Worm (Caenorhabditis elegans): ENCODE results near the gene tbc-6.
A peak's percentile ranks its signal among the peaks of the same experiment; 100 is the strongest.

Gene tbc-6

DNA sequence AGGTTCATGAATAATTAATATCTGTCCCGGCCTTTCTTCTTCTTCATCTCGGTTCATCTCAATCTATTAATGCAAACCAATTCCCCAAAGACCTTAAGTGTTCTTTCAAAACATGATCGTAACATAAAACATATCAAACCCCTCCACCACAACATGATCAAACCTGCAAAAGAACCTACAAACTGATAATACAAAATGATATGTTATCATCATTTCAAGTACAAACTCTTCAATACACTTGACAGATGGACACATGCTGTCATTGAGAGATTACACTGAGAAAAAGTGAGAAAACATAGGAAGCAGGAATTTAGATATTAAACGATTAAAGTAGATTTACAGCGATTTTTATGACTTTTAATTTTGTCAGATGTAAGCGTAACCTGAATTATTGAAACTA, 23.4 kb upstream of the tbc-6 start:
- TF ChIP-seq F16B12.6 (tag; optimal IDR thresholded peaks at IDR 0.05), result no peak
- no peak for TF ChIP-seq efl-3 (GFP tag; optimal IDR thresholded peaks at IDR 0.05)
- TF ChIP-seq mab-9 (GFP tag; IDR thresholded peaks at IDR 0.05), result no peak
- no peak for TF ChIP-seq lir-3 (tag; optimal IDR thresholded peaks at IDR 0.05; ENCODE audit: poor library complexity)
- peak; percentile 43 for TF ChIP-seq nhr-85 (tag)
- no peak for TF ChIP-seq rnt-1 (tag; optimal IDR thresholded peaks at IDR 0.05)
- no peak for TF ChIP-seq egl-13 (tag; optimal IDR thresholded peaks at IDR 0.05)
- TF ChIP-seq fkh-4 (tag; optimal IDR thresholded peaks at IDR 0.05; ENCODE audit: borderline replicate concordance), result no peak
- no peak for TF ChIP-seq unc-62 (GFP tag; optimal IDR thresholded peaks at IDR 0.05)
- no peak for TF ChIP-seq lin-39 (tag; optimal IDR thresholded peaks at IDR 0.05)
- TF ChIP-seq swsn-7 (tag; optimal IDR thresholded peaks at IDR 0.05), result no peak
- no peak for TF ChIP-seq pax-3 (tag; optimal IDR thresholded peaks at IDR 0.05)
- TF ChIP-seq ceh-63 (GFP tag; optimal IDR thresholded peaks at IDR 0.05), result no peak
- no peak for TF ChIP-seq fkh-10 (GFP tag; optimal IDR thresholded peaks at IDR 0.05)
- TF ChIP-seq lin-13 (GFP tag; optimal IDR thresholded peaks at IDR 0.05), result no peak
- no peak for TF ChIP-seq irx-1 (tag; optimal IDR thresholded peaks at IDR 0.05)
- no peak for TF ChIP-seq nhr-12 (tag; optimal IDR thresholded peaks at IDR 0.05)
- TF ChIP-seq blmp-1 (tag; optimal IDR thresholded peaks at IDR 0.05), result peak; percentile 2
- TF ChIP-seq zip-4 (GFP tag; optimal IDR thresholded peaks at IDR 0.05), result no peak
- TF ChIP-seq tbx-2 (tag; optimal IDR thresholded peaks at IDR 0.05), result no peak
- TF ChIP-seq ceh-90 (tag; optimal IDR thresholded peaks at IDR 0.05), result no peak
- TF ChIP-seq elt-2 (tag; optimal IDR thresholded peaks at IDR 0.05), result peak; percentile 59
- TF ChIP-seq nhr-84 (tag; optimal IDR thresholded peaks at IDR 0.05), result no peak
- TF ChIP-seq hpl-2 (GFP tag; optimal IDR thresholded peaks at IDR 0.05), result no peak
- TF ChIP-seq mep-1 (tag; optimal IDR thresholded peaks at IDR 0.05), result peak; percentile 11
- peak in 4 of 6 experiments; percentile 10 to 48 (median 32) for TF ChIP-seq elt-3 (tag; optimal IDR thresholded peaks at IDR 0.05)
- no peak for TF ChIP-seq sox-4 (tag; optimal IDR thresholded peaks at IDR 0.05)
- TF ChIP-seq isw-1 (GFP tag; IDR thresholded peaks at IDR 0.05), result no peak
- no peak for TF ChIP-seq unc-30 (tag; optimal IDR thresholded peaks at IDR 0.05)
- no peak for TF ChIP-seq nhr-47 (tag; optimal IDR thresholded peaks at IDR 0.05)
- no peak for TF ChIP-seq unc-86 (tag; optimal IDR thresholded peaks at IDR 0.05)
- TF ChIP-seq zag-1 (tag; optimal IDR thresholded peaks at IDR 0.05), result no peak
- no peak for TF ChIP-seq nhr-237 (tag; optimal IDR thresholded peaks at IDR 0.05)
- no peak for TF ChIP-seq pqm-1 (tag; optimal IDR thresholded peaks at IDR 0.05)
- TF ChIP-seq vab-15 (tag; optimal IDR thresholded peaks at IDR 0.05), result no peak
- no peak for TF ChIP-seq snpc-4 (tag; optimal IDR thresholded peaks at IDR 0.05)
- TF ChIP-seq fos-1 (tag; optimal IDR thresholded peaks at IDR 0.05), result no peak
- no peak for TF ChIP-seq snu-23 (GFP tag; optimal IDR thresholded peaks at IDR 0.05)
- TF ChIP-seq Y116A8C.19 (tag; optimal IDR thresholded peaks at IDR 0.05; ENCODE audit: borderline replicate concordance), result no peak
- no peak for TF ChIP-seq nhr-28 (tag; optimal IDR thresholded peaks at IDR 0.05)
- TF ChIP-seq ztf-11 (tag; optimal IDR thresholded peaks at IDR 0.05), result no peak
- no peak for TF ChIP-seq nhr-19 (GFP tag; conservative IDR thresholded peaks at IDR 0.05)
- no peak for TF ChIP-seq egl-27 (tag; optimal IDR thresholded peaks at IDR 0.05)
- TF ChIP-seq dsc-1 (tag; optimal IDR thresholded peaks at IDR 0.05), result peak; percentile 8
- TF ChIP-seq pag-3 (tag; optimal IDR thresholded peaks at IDR 0.05; ENCODE audit: borderline replicate concordance, insufficient read depth), result no peak
- TF ChIP-seq fkh-8 (tag; optimal IDR thresholded peaks at IDR 0.05), result no peak
- TF ChIP-seq hlh-4 (tag; optimal IDR thresholded peaks at IDR 0.05), result no peak
- no peak for TF ChIP-seq efl-1 (optimal IDR thresholded peaks at IDR 0.05)
- no peak for TF ChIP-seq efl-1 (GFP tag; optimal IDR thresholded peaks at IDR 0.05 in 1 of 2)
- no peak for TF ChIP-seq C16A3.4 (tag; optimal IDR thresholded peaks at IDR 0.05)
- no peak for TF ChIP-seq grh-1 (GFP tag; IDR thresholded peaks at IDR 0.05)
- TF ChIP-seq nhr-11 (tag; optimal IDR thresholded peaks at IDR 0.05), result no peak
- TF ChIP-seq sptf-1 (tag; optimal IDR thresholded peaks at IDR 0.05), result no peak
- TF ChIP-seq lin-14 (GFP tag; optimal IDR thresholded peaks at IDR 0.05), result peak; percentile 43
- no peak for TF ChIP-seq nhr-77 (tag; optimal IDR thresholded peaks at IDR 0.05)

Data from whole organism, L1 larva.